Fruit fly (Drosophila melanogaster) whole organism, adult: ENCODE data around the gene Pdp.

ENCODE experiments used
- CG11617 ChIP-seq: fragments of 200-800 bp; sonication (Bioruptor generic); optimal IDR thresholded peaks from 2 replicates; lab custom pipeline; 2017; ENCODE audit warnings: mild to moderate bottlenecking, missing biosample characterization, missing genetic modification reagents, missing genetic modification characterization
- CG12768 ChIP-seq: fragments of 200-800 bp; sonication (Bioruptor generic); optimal IDR thresholded peaks from 2 replicates; lab custom pipeline; 2017; ENCODE audit warnings: missing biosample characterization, missing genetic modification characterization, mild to moderate bottlenecking, moderate library complexity, missing genetic modification reagents
- CG14711 ChIP-seq: fragments of 200-800 bp; sonication (Bioruptor generic); optimal IDR thresholded peaks from 2 replicates; lab custom pipeline; 2018; ENCODE audit warnings: missing biosample characterization, mild to moderate bottlenecking, missing genetic modification characterization, moderate library complexity
- CG1620 ChIP-seq: fragments of 200-800 bp; sonication (Bioruptor generic); optimal IDR thresholded peaks from 2 replicates; lab custom pipeline; 2016; ENCODE audit warnings: missing biosample characterization, missing genetic modification characterization
- CG33017 ChIP-seq: fragments of 200-800 bp; sonication (Bioruptor generic); optimal IDR thresholded peaks from 2 replicates; lab custom pipeline; 2018; ENCODE audit warnings: missing biosample characterization, mild to moderate bottlenecking, missing genetic modification characterization, moderate library complexity
- CG5204 ChIP-seq: fragments of 200-800 bp; sonication (Bioruptor generic); optimal IDR thresholded peaks from 2 replicates; lab custom pipeline; 2016; ENCODE audit warnings: missing biosample characterization, missing genetic modification characterization
- CG7045 ChIP-seq: fragments of 200-800 bp; sonication (Bioruptor generic); optimal IDR thresholded peaks from 2 replicates; lab custom pipeline; 2017; ENCODE audit warnings: missing biosample characterization, mild to moderate bottlenecking, missing genetic modification characterization
- CG7101 ChIP-seq: fragments of 200-800 bp; sonication (Bioruptor generic); optimal IDR thresholded peaks from 2 replicates; lab custom pipeline; 2018; ENCODE audit warnings: missing biosample characterization, mild to moderate bottlenecking, missing genetic modification characterization, moderate library complexity
- Clk ChIP-seq: fragments of 200-800 bp; sonication (Bioruptor generic); optimal IDR thresholded peaks from 2 replicates; lab custom pipeline; 2017; ENCODE audit warnings: missing biosample characterization, missing genetic modification characterization
- Crg-1 ChIP-seq: fragments of 200-800 bp; sonication (Bioruptor generic); optimal IDR thresholded peaks from 2 replicates; lab custom pipeline; 2016; ENCODE audit warnings: missing biosample characterization, missing genetic modification characterization
- Hr96 ChIP-seq: fragments of 200-800 bp; sonication (Bioruptor generic); optimal IDR thresholded peaks from 2 replicates; lab custom pipeline; 2016; ENCODE audit warnings: missing biosample characterization, missing genetic modification characterization
- Mnt ChIP-seq: fragments of 200-800 bp; sonication (Bioruptor generic); optimal IDR thresholded peaks from 2 replicates; lab custom pipeline; 2016; ENCODE audit warnings: missing biosample characterization, mild to moderate bottlenecking, missing genetic modification characterization
- bab1 ChIP-seq: fragments of 200-800 bp; sonication (Bioruptor generic); optimal IDR thresholded peaks from 3 replicates; lab custom pipeline; 2019; ENCODE audit warnings: missing biosample characterization, mild to moderate bottlenecking, missing genetic modification characterization, moderate library complexity
- cic ChIP-seq: fragments of 200-800 bp; sonication (Bioruptor generic); optimal IDR thresholded peaks from 2 replicates; lab custom pipeline; 2017; ENCODE audit warnings: missing biosample characterization, mild to moderate bottlenecking, missing genetic modification characterization, moderate library complexity
- cnc ChIP-seq, 2 experiments: fragments of >200 bp; optimal IDR thresholded peaks; 2 replicates each; lab custom pipeline; 2017
- kay ChIP-seq: fragments of 200-800 bp; sonication (Bioruptor generic); peaks from one replicate; lab custom pipeline; 2016; ENCODE audit warnings: missing biosample characterization, missing genetic modification characterization, borderline replicate concordance
- ovo ChIP-seq: fragments of 200-800 bp; sonication (Bioruptor generic); optimal IDR thresholded peaks from 2 replicates; lab custom pipeline; 2016; ENCODE audit warnings: missing biosample characterization, missing genetic modification characterization
- pad ChIP-seq: fragments of 200-800 bp; sonication (Bioruptor generic); optimal IDR thresholded peaks from 3 replicates; lab custom pipeline; 2017; ENCODE audit warnings: missing biosample characterization, missing genetic modification characterization, mild to moderate bottlenecking, moderate library complexity, missing genetic modification reagents
- tj ChIP-seq: fragments of 200-800 bp; sonication (Bioruptor generic); optimal IDR thresholded peaks from 3 replicates; lab custom pipeline; 2017; ENCODE audit warnings: missing biosample characterization, mild to moderate bottlenecking, missing genetic modification characterization, moderate library complexity
- toe ChIP-seq: fragments of 200-800 bp; sonication (Bioruptor generic); optimal IDR thresholded peaks from 2 replicates; lab custom pipeline; 2016; ENCODE audit warnings: missing biosample characterization, missing genetic modification characterization

Pdp gene

DNA sequence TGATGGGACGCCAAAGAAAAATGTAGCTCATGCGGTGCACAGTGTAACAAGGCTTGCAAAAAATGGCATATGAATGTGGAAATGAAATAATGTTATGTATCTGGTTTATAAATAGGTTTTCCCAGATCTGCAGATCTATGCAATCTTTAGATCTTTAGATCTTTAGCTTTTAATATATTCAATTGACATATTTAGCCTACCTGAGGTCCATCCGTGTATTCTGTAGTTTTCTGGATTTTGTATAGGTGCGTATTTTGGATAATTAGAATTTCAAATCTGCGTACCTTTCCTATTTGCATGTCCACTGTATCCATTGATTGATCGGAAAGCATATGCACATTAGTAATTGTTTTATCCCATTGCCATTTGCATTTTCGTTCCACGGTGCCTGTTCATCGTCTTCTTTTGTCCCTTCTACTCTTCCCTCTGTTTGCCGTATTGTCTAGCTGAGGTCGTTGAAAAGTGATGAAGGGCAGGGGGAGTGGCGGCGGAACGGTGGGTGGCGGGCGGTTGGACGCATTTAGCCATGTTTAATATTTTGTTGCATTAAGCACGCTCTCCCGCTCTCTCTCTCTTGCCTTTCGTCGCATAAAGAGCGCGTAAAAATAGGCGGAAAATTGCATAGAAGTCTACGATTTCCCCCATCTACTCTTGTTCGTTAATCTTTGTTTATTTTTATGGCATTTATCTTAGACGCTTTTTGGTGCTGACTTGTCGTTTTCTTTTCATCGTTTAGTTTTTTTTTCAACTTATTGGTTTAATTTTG, 25.3 kb downstream of the Pdp start, which contains the start of gene CHES-1-like:
Gene CHES-1-like (minus strand): TSS at position 444 of the 766 bp plus-strand sequence.
- TF ChIP-seq pad (GFP tag; lab: Kevin White, UChicago) (peak; percentile 84), Mnt (GFP tag; lab: Kevin White, UChicago) (peak; percentile 72), CG11617 (peak; percentile 93), bab1 (GFP tag; lab: Kevin White, UChicago) (peak; percentile 91), kay (GFP tag; lab: Kevin White, UChicago) (peak; percentile 51), tj (GFP tag; lab: Kevin White, UChicago) (peak; percentile 89), CG7101 (tag; lab: Kevin White, UChicago) (peak; percentile 86), CG7045 (GFP tag; lab: Kevin White, UChicago) (peak; percentile 75), Hr96 (GFP tag; lab: Kevin White, UChicago) (peak; percentile 93), CG1620 (GFP tag; lab: Kevin White, UChicago) (peak; percentile 84), CG12768 (GFP tag; lab: Kevin White, UChicago) (peak; percentile 63), ovo (GFP tag; lab: Kevin White, UChicago) (peak; percentile 61), CG33017 (peak; percentile 74), CG5204 (GFP tag; lab: Kevin White, UChicago) (peak; percentile 85), toe (GFP tag; lab: Kevin White, UChicago) (peak; percentile 72), Clk (GFP tag; lab: Kevin White, UChicago) (peak; percentile 66), cnc (optimal IDR thresholded peaks at IDR 0.05; lab: Kevin White, UChicago) (no peak), CG14711 (tag; lab: Kevin White, UChicago) (peak; percentile 75), Crg-1 (GFP tag; lab: Kevin White, UChicago) (peak; percentile 76), cic (GFP tag; lab: Kevin White, UChicago) (peak; percentile 70)

DNA sequence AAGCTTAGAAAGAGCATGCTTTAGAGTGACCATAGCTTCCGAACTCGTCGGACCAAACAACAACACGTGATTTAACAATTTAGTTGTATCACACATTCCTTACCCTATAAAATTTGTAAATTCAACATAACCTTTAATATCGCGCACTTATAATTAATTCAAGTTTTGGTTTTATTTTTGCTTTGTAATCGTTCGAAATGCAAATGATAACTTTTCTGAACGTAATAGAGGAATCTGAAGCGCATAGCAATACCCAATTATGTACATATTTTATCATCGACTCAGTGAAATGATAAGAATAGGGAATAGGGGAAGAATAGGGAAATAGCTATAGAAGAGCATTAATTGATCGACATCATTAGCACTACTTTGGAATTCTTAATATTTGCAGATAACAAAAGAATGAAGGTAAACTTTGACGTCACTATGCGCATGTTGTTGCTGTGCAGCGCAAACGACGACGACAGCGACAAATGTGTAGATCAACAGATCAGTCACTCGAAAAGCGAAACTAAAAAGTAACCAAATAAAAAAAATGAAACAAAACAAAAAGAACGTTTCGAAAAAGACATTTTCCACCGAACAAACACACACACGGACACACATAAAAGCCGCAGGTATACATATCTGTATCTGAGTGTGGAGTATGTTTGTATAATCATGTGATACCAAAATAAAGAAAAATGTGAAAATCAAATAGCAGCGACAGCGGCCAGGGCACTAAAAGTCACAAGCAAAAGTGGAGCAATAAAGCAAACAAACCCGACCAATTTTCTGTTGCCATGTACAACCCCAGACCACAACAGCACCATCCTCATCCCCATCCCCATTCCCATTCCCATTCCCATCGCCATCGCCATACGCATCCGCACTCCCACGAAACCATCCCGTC, 26.9 kb downstream of the Pdp start:
- TF ChIP-seq kay (GFP tag; lab: Kevin White, UChicago) (no peak), Clk (GFP tag; lab: Kevin White, UChicago) (no peak), CG14711 (tag; lab: Kevin White, UChicago) (no peak)

dm6 chrX:7706398-7707349, 27.8 kb downstream of the Pdp start:
- peak; percentile 88 for TF ChIP-seq kay (GFP tag; lab: Kevin White, UChicago)
- peak; percentile 99 for TF ChIP-seq CG33017
- peak; percentile 97 for TF ChIP-seq pad (GFP tag; lab: Kevin White, UChicago)
- peak; percentile 97 for TF ChIP-seq Crg-1 (GFP tag; lab: Kevin White, UChicago)
- TF ChIP-seq CG11617: peak; percentile 99
- TF ChIP-seq toe (GFP tag; lab: Kevin White, UChicago): peak; percentile 71
- TF ChIP-seq tj (GFP tag; lab: Kevin White, UChicago): peak; percentile 94
- peak; percentile 87 for TF ChIP-seq CG5204 (GFP tag; lab: Kevin White, UChicago)
- TF ChIP-seq CG7101 (tag; lab: Kevin White, UChicago): peak; percentile 100
- TF ChIP-seq Clk (GFP tag; lab: Kevin White, UChicago): peak; percentile 94
- TF ChIP-seq Mnt (GFP tag; lab: Kevin White, UChicago): peak; percentile 98
- TF ChIP-seq cic (GFP tag; lab: Kevin White, UChicago): peak; percentile 94
- peak; percentile 97 for TF ChIP-seq CG14711 (tag; lab: Kevin White, UChicago)
- TF ChIP-seq cnc (optimal IDR thresholded peaks at IDR 0.05; lab: Kevin White, UChicago): no peak
- TF ChIP-seq Hr96 (GFP tag; lab: Kevin White, UChicago): peak; percentile 94
- TF ChIP-seq bab1 (GFP tag; lab: Kevin White, UChicago): peak; percentile 100
- peak; percentile 96 for TF ChIP-seq CG1620 (GFP tag; lab: Kevin White, UChicago)
- peak; percentile 97 for TF ChIP-seq CG7045 (GFP tag; lab: Kevin White, UChicago)
- TF ChIP-seq CG12768 (GFP tag; lab: Kevin White, UChicago): peak; percentile 98
- TF ChIP-seq ovo (GFP tag; lab: Kevin White, UChicago): peak; percentile 98

DNA sequence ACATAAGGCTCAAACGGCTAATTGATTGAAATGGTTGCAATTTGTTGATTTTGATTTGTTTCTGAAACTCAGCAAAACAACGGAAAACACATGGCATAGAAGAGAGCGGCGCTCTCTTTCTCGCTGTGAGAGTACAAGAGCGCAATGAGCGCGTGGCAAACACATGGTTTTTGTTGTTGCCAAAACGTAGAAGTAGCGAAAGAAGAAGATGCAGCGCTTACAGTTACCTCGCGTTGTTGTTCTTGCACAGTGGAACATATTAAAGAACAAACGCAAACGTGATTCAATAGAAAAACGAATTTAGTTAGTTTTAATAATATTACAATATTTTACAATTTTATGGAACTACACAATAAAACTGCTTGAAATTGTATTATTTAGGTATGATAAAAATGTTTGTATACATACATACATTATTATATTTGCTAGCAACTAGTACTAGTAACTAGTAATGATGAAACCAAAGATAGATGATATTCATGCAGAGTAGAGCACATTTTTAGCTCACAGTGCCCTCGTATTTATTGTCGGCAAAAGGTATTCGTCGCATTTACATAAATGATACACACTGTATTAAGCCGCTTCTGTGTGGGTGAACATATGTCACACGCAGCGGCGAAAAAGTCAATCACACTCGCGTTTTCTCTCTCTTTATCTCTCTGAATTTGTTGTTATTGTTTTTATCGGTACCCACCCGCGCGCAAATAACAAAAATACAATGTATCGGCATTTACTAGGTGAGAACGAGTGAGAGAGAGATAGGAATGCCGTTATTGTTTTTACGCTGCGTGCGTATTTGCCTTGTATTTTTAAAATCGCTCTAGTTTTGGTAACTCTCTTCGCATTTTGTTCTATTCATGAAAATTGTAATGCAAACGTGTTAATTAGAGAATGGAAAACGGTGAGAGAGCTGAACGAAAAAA, 29.0 kb downstream of the Pdp start:
- TF ChIP-seq CG5204 (GFP tag; lab: Kevin White, UChicago) (peak; percentile 81), Crg-1 (GFP tag; lab: Kevin White, UChicago) (peak; percentile 93), Mnt (GFP tag; lab: Kevin White, UChicago) (peak; percentile 93), CG7045 (GFP tag; lab: Kevin White, UChicago) (peak; percentile 92), pad (GFP tag; lab: Kevin White, UChicago) (peak; percentile 92), Hr96 (GFP tag; lab: Kevin White, UChicago) (peak; percentile 85), ovo (GFP tag; lab: Kevin White, UChicago) (peak; percentile 83), cic (GFP tag; lab: Kevin White, UChicago) (peak; percentile 42), toe (GFP tag; lab: Kevin White, UChicago) (peak; percentile 67), CG11617 (peak; percentile 98), CG33017 (peak; percentile 88), CG12768 (GFP tag; lab: Kevin White, UChicago) (peak; percentile 88), CG14711 (tag; lab: Kevin White, UChicago) (peak; percentile 90), tj (GFP tag; lab: Kevin White, UChicago) (peak; percentile 83), cnc (optimal IDR thresholded peaks at IDR 0.05; lab: Kevin White, UChicago) (no peak), CG1620 (GFP tag; lab: Kevin White, UChicago) (peak; percentile 86), CG7101 (tag; lab: Kevin White, UChicago) (peak; percentile 96), Clk (GFP tag; lab: Kevin White, UChicago) (peak; percentile 83), bab1 (GFP tag; lab: Kevin White, UChicago) (peak; percentile 95), kay (GFP tag; lab: Kevin White, UChicago) (peak; percentile 93)
